Worm (Caenorhabditis elegans): ENCODE data around the gene srh-83.

ce11 chrV:7123979-7124378 is 40.3 kb upstream of the srh-83 start:
- TF ChIP-seq unc-39 (tag; optimal IDR thresholded peaks at IDR 0.05): no peak
- TF ChIP-seq nhr-12 (tag; optimal IDR thresholded peaks at IDR 0.05): no peak
- TF ChIP-seq ztf-11 (tag; optimal IDR thresholded peaks at IDR 0.05): no peak
- TF ChIP-seq lsy-2 (tag; optimal IDR thresholded peaks at IDR 0.05): no peak
- TF ChIP-seq elt-3 (tag; optimal IDR thresholded peaks at IDR 0.05): no peak
- no peak for TF ChIP-seq nhr-237 (tag; optimal IDR thresholded peaks at IDR 0.05)
- TF ChIP-seq ceh-83 (GFP tag; optimal IDR thresholded peaks at IDR 0.05): no peak
- TF ChIP-seq elt-1 (tag; optimal IDR thresholded peaks at IDR 0.05; ENCODE audit: borderline replicate concordance, insufficient read depth): no peak

Measured in whole organism, mixed stage, embryonic.